Fruit fly (Drosophila melanogaster) whole organism, embryonic: Measurements from ENCODE around the gene Cdk1.

Source experiments
- Ada2b ChIP-seq: fragments of 200-800 bp; sonication (Bioruptor generic); IDR thresholded peaks from 2 replicates; pipeline ENCODE4 v1.3.6; 2022; ENCODE audit warnings: missing biosample characterization, missing genetic modification characterization
- Bdp1 ChIP-seq: fragments of 200-800 bp; sonication (Bioruptor generic); optimal IDR thresholded peaks from 3 replicates; lab custom pipeline; 2016; ENCODE audit warnings: missing biosample characterization, missing genetic modification characterization
- CG1024 ChIP-seq: fragments of 200-800 bp; sonication (Bioruptor generic); IDR thresholded peaks from 2 replicates; pipeline ENCODE4 v1.3.6; 2022; ENCODE audit warnings: missing biosample characterization, missing genetic modification characterization
- CG10431 ChIP-seq: fragments of 200-800 bp; sonication (Bioruptor generic); optimal IDR thresholded peaks from 3 replicates; lab custom pipeline; 2018; ENCODE audit warnings: missing biosample characterization, mild to moderate bottlenecking, missing genetic modification characterization
- CG11560 ChIP-seq: fragments of 200-800 bp; sonication (Bioruptor generic); IDR thresholded peaks from 3 replicates; pipeline ENCODE4 v1.3.6; 2022; ENCODE audit warnings: missing biosample characterization, missing genetic modification characterization
- CG11695 ChIP-seq: fragments of 200-800 bp; sonication (Bioruptor generic); IDR thresholded peaks from 3 replicates; pipeline ENCODE4 v1.3.6; 2022; ENCODE audit warnings: missing biosample characterization, missing genetic modification characterization
- CG14667 ChIP-seq: fragments of 200-800 bp; sonication (Bioruptor generic); IDR thresholded peaks from 2 replicates; pipeline ENCODE4 v1.3.6; 2022; ENCODE audit warnings: missing biosample characterization, missing genetic modification characterization
- CG14710 ChIP-seq: fragments of 200-800 bp; sonication (Bioruptor generic); optimal IDR thresholded peaks from 3 replicates; lab custom pipeline; 2019; ENCODE audit warnings: missing biosample characterization, mild to moderate bottlenecking, missing genetic modification characterization, moderate library complexity
- CG15011 ChIP-seq: fragments of 200-800 bp; sonication (Bioruptor generic); optimal IDR thresholded peaks from 3 replicates; lab custom pipeline; 2018; ENCODE audit warnings: missing biosample characterization, mild to moderate bottlenecking, missing genetic modification characterization
- CG17829 ChIP-seq: fragments of 200-800 bp; optimal IDR thresholded peaks from 2 replicates; lab custom pipeline; 2019; ENCODE audit warnings: missing biosample characterization, mild to moderate bottlenecking, missing genetic modification characterization, moderate library complexity
- CG1832 ChIP-seq: fragments of 200-800 bp; sonication (Bioruptor generic); optimal IDR thresholded peaks from 2 replicates; lab custom pipeline; 2017; ENCODE audit warnings: missing biosample characterization, mild to moderate bottlenecking, missing genetic modification characterization, inconsistent platforms
- CG2202 ChIP-seq: fragments of 200-800 bp; sonication (Bioruptor generic); optimal IDR thresholded peaks from 2 replicates; lab custom pipeline; 2018; ENCODE audit warnings: missing biosample characterization, mild to moderate bottlenecking, missing genetic modification characterization
- CG2712 ChIP-seq: fragments of 200-800 bp; optimal IDR thresholded peaks from 3 replicates; lab custom pipeline; 2019; ENCODE audit warnings: missing biosample characterization, mild to moderate bottlenecking, missing genetic modification characterization, moderate library complexity
- CG2889 ChIP-seq: fragments of 200-800 bp; sonication (Bioruptor generic); IDR thresholded peaks from 3 replicates; pipeline ENCODE4 v1.3.6; 2022; ENCODE audit warnings: missing biosample characterization, missing genetic modification characterization
- CG32767 ChIP-seq: fragments of 200-800 bp; sonication (Bioruptor generic); IDR thresholded peaks from 2 replicates; pipeline ENCODE4 v1.3.6; 2022; ENCODE audit warnings: missing biosample characterization, missing genetic modification characterization
- CG33557 ChIP-seq: fragments of 200-800 bp; sonication (Bioruptor generic); optimal IDR thresholded peaks from 2 replicates; lab custom pipeline; 2019; ENCODE audit warnings: missing biosample characterization, mild to moderate bottlenecking, missing genetic modification characterization, moderate library complexity
- CG34224 ChIP-seq: fragments of 200-800 bp; sonication (Bioruptor generic); IDR thresholded peaks from 3 replicates; pipeline ENCODE4 v1.3.6; 2022; ENCODE audit warnings: missing biosample characterization, missing genetic modification characterization; ENCODE audit not compliant: partially characterized antibody
- CG6175 ChIP-seq: fragments of 200-800 bp; sonication (Bioruptor generic); IDR thresholded peaks from 3 replicates; pipeline ENCODE4 v1.3.6; 2022; ENCODE audit warnings: missing biosample characterization, missing genetic modification characterization
- CG6854 ChIP-seq: fragments of 200-800 bp; sonication (Bioruptor generic); optimal IDR thresholded peaks from 3 replicates; lab custom pipeline; 2017; ENCODE audit warnings: missing biosample characterization, mild to moderate bottlenecking, missing genetic modification characterization
- CG9797 ChIP-seq: fragments of 200-800 bp; sonication (Bioruptor generic); optimal IDR thresholded peaks from 3 replicates; lab custom pipeline; 2018; ENCODE audit warnings: missing biosample characterization, mild to moderate bottlenecking, missing genetic modification characterization
- Dad ChIP-seq: fragments of 200-800 bp; sonication (Bioruptor generic); optimal IDR thresholded peaks from 3 replicates; lab custom pipeline; 2016; ENCODE audit warnings: missing biosample characterization, missing genetic modification characterization
- Deaf1 ChIP-seq: fragments of 200-800 bp; optimal IDR thresholded peaks from 3 replicates; lab custom pipeline; 2019; ENCODE audit warnings: missing biosample characterization, mild to moderate bottlenecking, missing genetic modification characterization, moderate library complexity
- Ets65A ChIP-seq: fragments of 200-800 bp; sonication (Bioruptor generic); peaks from one replicate; lab custom pipeline; 2016; ENCODE audit warnings: missing biosample characterization, missing genetic modification characterization
- H15 ChIP-seq: fragments of 200-800 bp; sonication (Bioruptor generic); IDR thresholded peaks from 3 replicates; pipeline ENCODE4 v1.3.6; 2022; ENCODE audit warnings: missing biosample characterization, missing genetic modification characterization
- Hmr ChIP-seq: fragments of 200-800 bp; sonication (Bioruptor generic); optimal IDR thresholded peaks from 3 replicates; lab custom pipeline; 2017; ENCODE audit warnings: mild to moderate bottlenecking, missing biosample characterization, missing genetic modification reagents, missing genetic modification characterization
- Hsf ChIP-seq: fragments of 200-800 bp; sonication (Bioruptor generic); optimal IDR thresholded peaks from 3 replicates; lab custom pipeline; 2016; ENCODE audit warnings: missing biosample characterization, missing genetic modification characterization
- Lim3 ChIP-seq: fragments of 200-800 bp; sonication (Bioruptor generic); IDR thresholded peaks from 2 replicates; pipeline ENCODE4 v1.3.6; 2022; ENCODE audit warnings: missing biosample characterization, missing genetic modification characterization
- MESR4 ChIP-seq: fragments of 200-800 bp; sonication (Bioruptor generic); optimal IDR thresholded peaks from 2 replicates; lab custom pipeline; 2018; ENCODE audit warnings: missing biosample characterization, mild to moderate bottlenecking, missing genetic modification characterization, moderate library complexity
- Med ChIP-seq: fragments of 200-800 bp; sonication (Bioruptor generic); peaks from one replicate; lab custom pipeline; 2016; ENCODE audit warnings: missing biosample characterization, missing genetic modification characterization, mild to moderate bottlenecking, inconsistent platforms, moderate library complexity
- Neu2 ChIP-seq: fragments of 200-800 bp; sonication (Bioruptor generic); optimal IDR thresholded peaks from 3 replicates; lab custom pipeline; 2016; ENCODE audit warnings: missing biosample characterization, missing genetic modification characterization, borderline replicate concordance
- PHDP ChIP-seq: fragments of 200-800 bp; sonication (Bioruptor generic); optimal IDR thresholded peaks from 3 replicates; lab custom pipeline; 2018; ENCODE audit warnings: missing biosample characterization, mild to moderate bottlenecking, missing genetic modification characterization, moderate library complexity
- YL-1 ChIP-seq: fragments of 200-800 bp; sonication (Bioruptor generic); optimal IDR thresholded peaks from 3 replicates; lab custom pipeline; 2017; ENCODE audit warnings: missing biosample characterization, mild to moderate bottlenecking, missing genetic modification characterization
- ab ChIP-seq: fragments of 200-800 bp; sonication (Bioruptor generic); optimal IDR thresholded peaks from 2 replicates; lab custom pipeline; 2016; ENCODE audit warnings: missing biosample characterization, missing genetic modification characterization
- cad ChIP-seq: fragments of >200 bp; optimal IDR thresholded peaks from 2 replicates; lab custom pipeline; 2017; ENCODE audit warnings: missing biosample characterization, missing genetic modification characterization
- cas ChIP-seq: fragments of 200-800 bp; sonication (Bioruptor generic); IDR thresholded peaks from 2 replicates; pipeline ENCODE4 v1.3.6; 2022; ENCODE audit warnings: missing biosample characterization, missing genetic modification characterization
- crol ChIP-seq: fragments of 200-800 bp; sonication (Bioruptor generic); IDR thresholded peaks from 2 replicates; pipeline ENCODE4 v1.3.6; 2022; ENCODE audit warnings: missing biosample characterization, missing genetic modification characterization
- dati ChIP-seq: fragments of 200-800 bp; sonication (Bioruptor generic); IDR thresholded peaks from 2 replicates; pipeline ENCODE4 v1.3.6; 2022; ENCODE audit warnings: missing biosample characterization, missing genetic modification characterization
- dpn ChIP-seq, 2 experiments: fragments of 200-800 bp; sonication (Bioruptor generic); optimal IDR thresholded peaks; 3 replicates each; lab custom pipeline; 2016; ENCODE audit warnings: missing biosample characterization in 2 of 2, missing genetic modification characterization in 2 of 2
- fd3F ChIP-seq: fragments of 200-800 bp; sonication (Bioruptor generic); optimal IDR thresholded peaks from 2 replicates; lab custom pipeline; 2018; ENCODE audit warnings: missing biosample characterization, mild to moderate bottlenecking, missing genetic modification characterization, moderate library complexity
- inv ChIP-seq: fragments of 200-800 bp; sonication (Bioruptor generic); IDR thresholded peaks from 2 replicates; pipeline ENCODE4 v1.3.6; 2022; ENCODE audit warnings: missing biosample characterization, missing genetic modification characterization; ENCODE audit not compliant: partially characterized antibody
- knrl ChIP-seq: fragments of 200-800 bp; sonication (Bioruptor generic); IDR thresholded peaks from 3 replicates; pipeline ENCODE4 v1.3.6; 2022; ENCODE audit warnings: missing biosample characterization, missing genetic modification characterization; ENCODE audit not compliant: partially characterized antibody
- pfk ChIP-seq: fragments of 200-800 bp; sonication (Bioruptor generic); optimal IDR thresholded peaks from 2 replicates; lab custom pipeline; 2018; ENCODE audit warnings: missing biosample characterization, mild to moderate bottlenecking, missing genetic modification characterization, moderate library complexity
- tin ChIP-seq: fragments of 200-800 bp; sonication (Bioruptor generic); optimal IDR thresholded peaks from 3 replicates; lab custom pipeline; 2016; ENCODE audit warnings: missing biosample characterization, missing genetic modification characterization
- tio ChIP-seq: fragments of 200-800 bp; sonication (Bioruptor generic); optimal IDR thresholded peaks from 2 replicates; lab custom pipeline; 2017; ENCODE audit warnings: missing biosample characterization, missing genetic modification characterization, inconsistent platforms
- tna ChIP-seq: fragments of 200-800 bp; sonication (Bioruptor generic); IDR thresholded peaks from 2 replicates; pipeline ENCODE4 v1.3.6; 2022; ENCODE audit warnings: missing biosample characterization, missing genetic modification characterization; ENCODE audit not compliant: partially characterized antibody
- twi ChIP-seq: fragments of 200-800 bp; optimal IDR thresholded peaks from 2 replicates; lab custom pipeline; 2019; ENCODE audit warnings: missing biosample characterization, mild to moderate bottlenecking, missing genetic modification characterization, moderate library complexity
- vfl ChIP-seq: fragments of 200-800 bp; sonication (Bioruptor generic); optimal IDR thresholded peaks from 2 replicates; lab custom pipeline; 2016; ENCODE audit warnings: missing biosample characterization, missing genetic modification characterization
- wor ChIP-seq: fragments of 200-800 bp; sonication (Bioruptor generic); IDR thresholded peaks from 2 replicates; pipeline ENCODE4 v1.3.6; 2022; ENCODE audit warnings: missing biosample characterization, missing genetic modification characterization
- z ChIP-seq: fragments of 200-800 bp; sonication (Bioruptor generic); IDR thresholded peaks from 3 replicates; pipeline ENCODE4 v1.3.6; 2022; ENCODE audit warnings: missing biosample characterization, missing genetic modification characterization
- zen2 ChIP-seq: fragments of 200-800 bp; sonication (Bioruptor generic); IDR thresholded peaks from 3 replicates; pipeline ENCODE4 v1.3.6; 2022; ENCODE audit warnings: missing biosample characterization, missing genetic modification characterization; ENCODE audit not compliant: partially characterized antibody

Gene Cdk1

dm6 chr2L:10362408-10363067 lies 23.5 kb downstream of the Cdk1 start, which contains the start of the genes Cand1 and pim (continued):
- peak; percentile 15 for TF ChIP-seq twi (tag; lab: Kevin White, UChicago)
- TF ChIP-seq CG6854 (GFP tag; lab: Kevin White, UChicago), result no peak
- TF ChIP-seq CG17829 (tag; lab: Kevin White, UChicago), result peak; percentile 69
- TF ChIP-seq CG33557 (GFP tag; lab: Kevin White, UChicago), result peak; percentile 10
- peak; percentile 77 for TF ChIP-seq CG14710 (tag; lab: Kevin White, UChicago)
- no peak for TF ChIP-seq z (GFP tag; lab: Robert Waterston, UW)
- TF ChIP-seq YL-1 (GFP tag; lab: Kevin White, UChicago), result peak; percentile 52
- TF ChIP-seq Med (GFP tag; lab: Kevin White, UChicago), result peak; percentile 17
- TF ChIP-seq Lim3 (GFP tag; lab: Robert Waterston, UW), result no peak
- TF ChIP-seq PHDP (tag; lab: Kevin White, UChicago), result peak; percentile 8
- TF ChIP-seq tio (GFP tag; lab: Kevin White, UChicago), result no peak
- TF ChIP-seq knrl (GFP tag; lab: Robert Waterston, UW), result peak; percentile 75
- TF ChIP-seq CG15011, result no peak
- no peak for TF ChIP-seq cad (GFP tag; lab: Kevin White, UChicago)
- peak; percentile 63 for TF ChIP-seq CG2712 (tag; lab: Kevin White, UChicago)
- no peak for TF ChIP-seq H15 (GFP tag; lab: Robert Waterston, UW)
- TF ChIP-seq pfk (GFP tag; lab: Kevin White, UChicago), result peak; percentile 90
- TF ChIP-seq CG1024, result no peak
- peak; percentile 57 for TF ChIP-seq MESR4 (GFP tag; lab: Kevin White, UChicago)
- no peak for TF ChIP-seq dati (GFP tag; lab: Robert Waterston, UW)
- TF ChIP-seq inv (GFP tag; lab: Robert Waterston, UW), result peak; percentile 55
- no peak for TF ChIP-seq CG2889 (GFP tag; lab: Robert Waterston, UW)
- no peak for TF ChIP-seq ab
- TF ChIP-seq CG34224 (GFP tag; lab: Robert Waterston, UW), result peak; percentile 71; the same call in 2 of the 3 replicates
- TF ChIP-seq zen2 (GFP tag; lab: Robert Waterston, UW), result no peak; the same call in 2 of the 3 replicates
- no peak for TF ChIP-seq fd3F (GFP tag; lab: Kevin White, UChicago)
- TF ChIP-seq dpn (GFP tag; optimal IDR thresholded peaks at IDR 0.05; lab: Kevin White, UChicago), result peak in 1 of 2 experiments; percentile 12
- TF ChIP-seq Bdp1 (GFP tag; lab: Kevin White, UChicago), result no peak
- TF ChIP-seq Ets65A (GFP tag; lab: Kevin White, UChicago), result no peak
- TF ChIP-seq CG10431, result peak; percentile 36
- TF ChIP-seq CG1832, result no peak

dm6 chr2L:10356508-10356907 lies 29.6 kb downstream of the Cdk1 start, which contains the start of the genes CtsL4 and ClpP:
CtsL4 (minus strand) TSS chr2L:10356597.
ClpP (plus strand) TSS chr2L:10356795.
- no peak for TF ChIP-seq Hmr (GFP tag; lab: Kevin White, UChicago)
- TF ChIP-seq CG2202 (tag; lab: Kevin White, UChicago), result no peak
- no peak for TF ChIP-seq crol
- TF ChIP-seq cas (GFP tag; lab: Robert Waterston, UW), result no peak
- no peak for TF ChIP-seq CG11560 (tag; lab: Robert Waterston, UW)
- TF ChIP-seq Neu2, result no peak
- no peak for TF ChIP-seq zen2 (GFP tag; lab: Robert Waterston, UW)
- TF ChIP-seq CG11695 (GFP tag; lab: Robert Waterston, UW), result no peak
- TF ChIP-seq Dad (GFP tag; lab: Kevin White, UChicago), result no peak
- peak; percentile 1 for TF ChIP-seq CG9797 (GFP tag; lab: Kevin White, UChicago)
- no peak for TF ChIP-seq Deaf1 (tag; lab: Kevin White, UChicago)
- TF ChIP-seq PHDP (tag; lab: Kevin White, UChicago), result no peak
- TF ChIP-seq tna (GFP tag; lab: Robert Waterston, UW), result no peak
- no peak for TF ChIP-seq wor (GFP tag; lab: Robert Waterston, UW)
- TF ChIP-seq CG6175 (GFP tag; lab: Robert Waterston, UW), result no peak
- peak; percentile 37 for TF ChIP-seq Ada2b (GFP tag; lab: Robert Waterston, UW)
- TF ChIP-seq CG14667 (GFP tag; lab: Robert Waterston, UW), result peak; percentile 85
- TF ChIP-seq tin (GFP tag; lab: Kevin White, UChicago), result peak; percentile 46
- peak; percentile 43 for TF ChIP-seq vfl
- peak; percentile 59 for TF ChIP-seq Hsf (GFP tag; lab: Kevin White, UChicago)
- TF ChIP-seq CG32767 (GFP tag; lab: Robert Waterston, UW), result peak; percentile 66; the same call in 1 of the 2 replicates
